Worm (Caenorhabditis elegans): ENCODE measurements around the gene pno-1.

ce11 chrII:9740552-9740951, 2.1 kb downstream of the pno-1 start:
- no peak for TF ChIP-seq snpc-4 (tag; optimal IDR thresholded peaks at IDR 0.05)
- TF ChIP-seq ZK546.5 (tag; optimal IDR thresholded peaks at IDR 0.05), result no peak
- no peak for TF ChIP-seq tbx-2 (tag; optimal IDR thresholded peaks at IDR 0.05)
- peak; percentile 50 for TF ChIP-seq pha-4 (tag; optimal IDR thresholded peaks at IDR 0.05)

All from whole organism, L3 larva.